Fruit fly (Drosophila melanogaster) S2 (cell line): ENCODE data around the gene snf.

ENCODE experiments used
- CG8478 ChIP-seq: fragments of >200 bp; optimal IDR thresholded peaks from 2 replicates; lab custom pipeline; 2018
- CTCF ChIP-seq, 2 experiments: fragments of >200 bp; optimal IDR thresholded peaks; 2 replicates each; lab custom pipeline; 2018

- TF ChIP-seq CTCF (optimal IDR thresholded peaks at IDR 0.05; lab: Kevin White, UChicago) (no peak), CG8478 (lab: Kevin White, UChicago) (no peak)
These were observed 27.7 kb downstream of the snf start for dm6 chrX:5336722-5337121.
